Worm (Caenorhabditis elegans) whole organism, young adult: Measurements from ENCODE around the gene ZC513.14.
A peak's percentile ranks its signal among the peaks of the same experiment; 100 is the strongest.

ENCODE experiments used
- B0019.2 ChIP-seq: fragments of 200-800 bp; sonication (Bioruptor generic); conservative IDR thresholded peaks from 2 replicates; pipeline ENCODE4 v1.3.6; 2022; ENCODE audit warnings: missing genetic modification reagents, missing genetic modification characterization, missing compliant biosample characterization
- D2030.7 ChIP-seq: fragments of 200-800 bp; sonication (Bioruptor generic); IDR thresholded peaks from 2 replicates; pipeline ENCODE4 v1.3.6; 2022; ENCODE audit warnings: missing genetic modification reagents, missing genetic modification characterization, missing compliant biosample characterization
- F23B12.7 ChIP-seq: sonication (generic microtip); optimal IDR thresholded peaks from 2 replicates; lab custom pipeline; 2017; ENCODE audit warnings: missing genetic modification characterization, mild to moderate bottlenecking, missing compliant biosample characterization, antibody characterized with exemption, moderate library complexity; ENCODE audit not compliant: insufficient read depth
- F33H1.4 ChIP-seq: fragments of 200-800 bp; sonication (Bioruptor generic); IDR thresholded peaks from 2 replicates; pipeline ENCODE4 v1.3.6; 2022; ENCODE audit warnings: missing genetic modification reagents, missing genetic modification characterization, missing compliant biosample characterization
- F39B2.1 ChIP-seq: fragments of 200-800 bp; sonication (Bioruptor generic); IDR thresholded peaks from 2 replicates; pipeline ENCODE4 v1.3.6; 2022; ENCODE audit warnings: missing genetic modification reagents, missing genetic modification characterization, missing compliant biosample characterization
- F52B5.7 ChIP-seq: sonication (generic microtip); optimal IDR thresholded peaks from 2 replicates; lab custom pipeline; 2016; ENCODE audit warnings: mild to moderate bottlenecking, missing genetic modification characterization, missing compliant biosample characterization
- Y53F4B.3 ChIP-seq: fragments of 200-800 bp; sonication (Bioruptor generic); IDR thresholded peaks from 2 replicates; pipeline ENCODE4 v1.3.6; 2022; ENCODE audit warnings: missing genetic modification reagents, missing genetic modification characterization, missing compliant biosample characterization
- Y56A3A.18 ChIP-seq: fragments of 200-800 bp; sonication (Bioruptor generic); IDR thresholded peaks from 2 replicates; pipeline ENCODE4 v1.3.6; 2022; ENCODE audit warnings: missing genetic modification reagents, missing genetic modification characterization, missing compliant biosample characterization
- akir-1 ChIP-seq: fragments of 200-800 bp; sonication (Bioruptor generic); optimal IDR thresholded peaks from 2 replicates; lab custom pipeline; 2018; ENCODE audit warnings: mild to moderate bottlenecking, missing genetic modification characterization, moderate library complexity, missing compliant biosample characterization
- ama-1 ChIP-seq, 3 experiments: fragments of 150-350 bp in 1 of 3; sonication (generic microtip) in 2 of 3; optimal IDR thresholded peaks; 2 replicates each; lab custom pipeline; 2014 to 2018; ENCODE audit warnings: missing biosample characterization in 2 of 3, missing genetic modification characterization in 2 of 3, missing genetic modification reagents in 2 of 3
- attf-5 ChIP-seq: fragments of 200-800 bp; sonication (Bioruptor generic); optimal IDR thresholded peaks from 2 replicates; lab custom pipeline; 2018; ENCODE audit warnings: mild to moderate bottlenecking, missing genetic modification characterization, missing compliant biosample characterization
- bed-1 ChIP-seq: fragments of 200-800 bp; sonication (Bioruptor generic); IDR thresholded peaks from 2 replicates; pipeline ENCODE4 v1.3.6; 2022; ENCODE audit warnings: missing genetic modification reagents, missing genetic modification characterization, missing compliant biosample characterization
- cebp-1 ChIP-seq, 2 experiments: fragments of 200-800 bp in 1 of 2; sonication (Bioruptor generic) in 1 of 2; sonication (generic microtip) in 1 of 2; IDR thresholded peaks in 1 of 2; optimal IDR thresholded peaks in 1 of 2; 2 replicates each; pipeline versions ENCODE4 v1.3.6 to Lab custom; 2017 to 2022; ENCODE audit warnings: missing compliant biosample characterization in 2 of 2, missing genetic modification characterization in 2 of 2, mild to moderate bottlenecking in 1 of 2, missing genetic modification reagents in 1 of 2, moderate library complexity in 1 of 2
- ceh-91 ChIP-seq: fragments of 200-800 bp; sonication (Bioruptor generic); IDR thresholded peaks from 2 replicates; pipeline ENCODE4 v1.3.6; 2022; ENCODE audit warnings: missing genetic modification reagents, missing genetic modification characterization, missing compliant biosample characterization
- efl-1 ChIP-seq: fragments of 150-350 bp; optimal IDR thresholded peaks from 2 replicates; lab custom pipeline; 2014; ENCODE audit warnings: missing biosample characterization, missing genetic modification reagents, missing genetic modification characterization
- ets-4 ChIP-seq: fragments of 200-800 bp; sonication (Bioruptor generic); optimal IDR thresholded peaks from 2 replicates; lab custom pipeline; 2018; ENCODE audit warnings: mild to moderate bottlenecking, missing genetic modification characterization, missing compliant biosample characterization
- fkh-3 ChIP-seq: sonication (generic microtip); optimal IDR thresholded peaks from 2 replicates; lab custom pipeline; 2016; ENCODE audit warnings: mild to moderate bottlenecking, missing genetic modification characterization, missing compliant biosample characterization
- gei-17 ChIP-seq: fragments of 200-800 bp; sonication (Bioruptor generic); optimal IDR thresholded peaks from 2 replicates; lab custom pipeline; 2018; ENCODE audit warnings: mild to moderate bottlenecking, missing genetic modification characterization, missing compliant biosample characterization
- hsf-1 ChIP-seq: fragments of 200-800 bp; sonication (Bioruptor generic); IDR thresholded peaks from 2 replicates; pipeline ENCODE4 v1.3.6; 2022; ENCODE audit warnings: missing genetic modification reagents, missing genetic modification characterization, missing compliant biosample characterization
- lin-54 ChIP-seq: fragments of 200-800 bp; sonication (Bioruptor generic); optimal IDR thresholded peaks from 2 replicates; lab custom pipeline; 2018; ENCODE audit warnings: mild to moderate bottlenecking, missing genetic modification characterization, missing compliant biosample characterization
- madf-10 ChIP-seq: sonication (generic microtip); optimal IDR thresholded peaks from 2 replicates; lab custom pipeline; 2016; ENCODE audit warnings: mild to moderate bottlenecking, missing genetic modification characterization, missing compliant biosample characterization
- madf-3 ChIP-seq: fragments of 200-800 bp; sonication (Bioruptor generic); IDR thresholded peaks from 2 replicates; pipeline ENCODE4 v1.3.6; 2022; ENCODE audit warnings: missing genetic modification reagents, missing genetic modification characterization, missing compliant biosample characterization
- madf-6 ChIP-seq: fragments of 200-800 bp; sonication (Bioruptor generic); IDR thresholded peaks from 2 replicates; pipeline ENCODE4 v1.3.6; 2022; ENCODE audit warnings: missing genetic modification reagents, missing genetic modification characterization, missing compliant biosample characterization
- madf-8 ChIP-seq: fragments of 200-800 bp; sonication (Bioruptor generic); conservative IDR thresholded peaks from 2 replicates; pipeline ENCODE4 v1.3.6; 2022; ENCODE audit warnings: missing genetic modification reagents, missing genetic modification characterization, missing compliant biosample characterization
- nfya-2 ChIP-seq: fragments of 200-800 bp; sonication (Bioruptor generic); IDR thresholded peaks from 2 replicates; pipeline ENCODE4 v1.3.6; 2022; ENCODE audit warnings: missing genetic modification reagents, missing genetic modification characterization, missing compliant biosample characterization
- nfyb-1 ChIP-seq: fragments of 200-800 bp; sonication (Bioruptor generic); IDR thresholded peaks from 2 replicates; pipeline ENCODE4 v1.3.6; 2022; ENCODE audit warnings: missing genetic modification reagents, missing genetic modification characterization, missing compliant biosample characterization
- nhr-120 ChIP-seq: fragments of 200-800 bp; sonication (Bioruptor generic); IDR thresholded peaks from 2 replicates; pipeline ENCODE4 v1.3.6; 2022; ENCODE audit warnings: missing genetic modification characterization, missing compliant biosample characterization
- rpc-1 ChIP-seq, 2 experiments: fragments of 150-350 bp in 1 of 2; sonication (generic microtip) in 1 of 2; optimal IDR thresholded peaks; 2 replicates each; lab custom pipeline; 2014 to 2018; ENCODE audit warnings: missing biosample characterization in 1 of 2, missing genetic modification characterization in 1 of 2, missing genetic modification reagents in 1 of 2, missing genotype in 1 of 2
- sea-2 ChIP-seq: fragments of 200-800 bp; sonication (Bioruptor generic); IDR thresholded peaks from 2 replicates; pipeline ENCODE4 v1.3.6; 2022; ENCODE audit warnings: missing genetic modification characterization, missing compliant biosample characterization
- unc-62 ChIP-seq: fragments of 150-350 bp; optimal IDR thresholded peaks from 2 replicates; lab custom pipeline; 2014; ENCODE audit warnings: missing biosample characterization, missing genetic modification reagents, missing genetic modification characterization
- xnd-1 ChIP-seq: sonication (generic microtip); optimal IDR thresholded peaks from 2 replicates; lab custom pipeline; 2016; ENCODE audit warnings: missing genotype, missing genetic modification reagents, missing genetic modification characterization, missing compliant biosample characterization
- ztf-18 ChIP-seq: sonication (generic microtip); optimal IDR thresholded peaks from 2 replicates; lab custom pipeline; 2016; ENCODE audit warnings: missing genotype, mild to moderate bottlenecking, missing genetic modification characterization, missing compliant biosample characterization
- ztf-3 ChIP-seq: fragments of 200-800 bp; sonication (Bioruptor generic); optimal IDR thresholded peaks from 2 replicates; lab custom pipeline; 2018; ENCODE audit warnings: mild to moderate bottlenecking, missing genetic modification characterization, missing compliant biosample characterization

ZC513.14 gene

ce11 chrV:8067800-8068199 is 32.0 kb upstream of the ZC513.14 start, which contains the start of gene str-140:
Gene str-140, minus strand, starts transcription at chrV:8067900.
- TF ChIP-seq ets-4, result no peak

ce11 chrV:8062074-8062473 is 26.2 kb upstream of the ZC513.14 start, which contains the start of gene str-139:
Gene str-139, minus strand, starts transcription at chrV:8062174.
- TF ChIP-seq nhr-120, result no peak
- no peak for TF ChIP-seq Y53F4B.3 (GFP tag; lab: Robert Waterston, UW)
- TF ChIP-seq ama-1 (optimal IDR thresholded peaks at IDR 0.05; lab: Kevin White, UChicago), result no peak
- no peak for TF ChIP-seq ama-1 (GFP tag; optimal IDR thresholded peaks at IDR 0.05; lab: Kevin White, UChicago)
- no peak for TF ChIP-seq nfya-2 (GFP tag; lab: Robert Waterston, UW)
- no peak for TF ChIP-seq F52B5.7 (tag; lab: Kevin White, UChicago)
- no peak for TF ChIP-seq Y56A3A.18 (GFP tag; lab: Robert Waterston, UW)
- TF ChIP-seq madf-6 (GFP tag; lab: Robert Waterston, UW), result no peak
- no peak for TF ChIP-seq sea-2 (GFP tag; lab: Robert Waterston, UW)
- TF ChIP-seq madf-10 (tag; lab: Kevin White, UChicago), result no peak
- TF ChIP-seq bed-1, result no peak
- no peak for TF ChIP-seq F23B12.7 (tag; lab: Kevin White, UChicago)

- TF ChIP-seq rpc-1 (optimal IDR thresholded peaks at IDR 0.05; lab: Kevin White, UChicago) (no peak), rpc-1 (tag; optimal IDR thresholded peaks at IDR 0.05; lab: Kevin White, UChicago) (no peak), fkh-3 (no peak), cebp-1 (GFP tag; IDR thresholded peaks at IDR 0.05; lab: Robert Waterston, UW) (no peak), cebp-1 (tag; optimal IDR thresholded peaks at IDR 0.05; lab: Kevin White, UChicago) (no peak), F33H1.4 (GFP tag; lab: Robert Waterston, UW) (no peak)
Measured at ce11 chrV:8058359-8058758, 22.5 kb upstream of the ZC513.14 start, which contains the start of gene str-138. Gene str-138, plus strand, starts transcription at chrV:8058659.

- TF ChIP-seq hsf-1 (GFP tag; lab: Robert Waterston, UW) (peak; percentile 85), B0019.2 (GFP tag; lab: Robert Waterston, UW) (peak; percentile 20; the same call in 1 of the 2 replicates), xnd-1 (tag; lab: Kevin White, UChicago) (peak; percentile 48), ztf-18 (tag; lab: Kevin White, UChicago) (peak; percentile 84), F39B2.1 (peak; percentile 69; the same call in 1 of the 2 replicates), madf-6 (GFP tag; lab: Robert Waterston, UW) (peak; percentile 89), ceh-91 (GFP tag; lab: Robert Waterston, UW) (0 out of 2 replicates have a peak, but pooled peaks have one; percentile 28), madf-3 (GFP tag; lab: Robert Waterston, UW) (peak; percentile 72; the same call in 1 of the 2 replicates), nfyb-1 (GFP tag; lab: Robert Waterston, UW) (0 out of 2 replicates have a peak, but pooled peaks have one; percentile 22), madf-8 (GFP tag; lab: Robert Waterston, UW) (peak; percentile 79), D2030.7 (GFP tag; lab: Robert Waterston, UW) (peak; percentile 61)
Measured at ce11 chrV:8057771-8058170, 21.9 kb upstream of the ZC513.14 start.

ce11 chrV:8055170-8055569 is 19.3 kb upstream of the ZC513.14 start:
- TF ChIP-seq F39B2.1 (no peak), bed-1 (no peak), B0019.2 (GFP tag; lab: Robert Waterston, UW) (no peak), efl-1 (GFP tag; lab: Kevin White, UChicago) (no peak), unc-62 (GFP tag; lab: Kevin White, UChicago) (no peak), ztf-3 (no peak), attf-5 (GFP tag; lab: Kevin White, UChicago) (no peak), lin-54 (GFP tag; lab: Kevin White, UChicago) (no peak), akir-1 (GFP tag; lab: Kevin White, UChicago) (no peak), F52B5.7 (tag; lab: Kevin White, UChicago) (no peak), gei-17 (no peak)
